Fruit fly (Drosophila melanogaster) whole organism, embryonic: ENCODE data around the gene cort.

Experiments used
- Abd-B ChIP-seq: fragments of 200-800 bp; sonication (Bioruptor generic); optimal IDR thresholded peaks from 2 replicates; lab custom pipeline; 2018; ENCODE audit warnings: missing biosample characterization, mild to moderate bottlenecking, missing genetic modification characterization, moderate library complexity
- Aef1 ChIP-seq: fragments of 200-800 bp; sonication (Bioruptor generic); IDR thresholded peaks from 3 replicates; pipeline ENCODE4 v1.3.6; 2022; ENCODE audit warnings: missing biosample characterization, missing genetic modification characterization
- Bgb ChIP-seq: fragments of 200-800 bp; sonication (Bioruptor generic); IDR thresholded peaks from 2 replicates; pipeline ENCODE4 v1.3.6; 2022; ENCODE audit warnings: missing biosample characterization, missing genetic modification characterization; ENCODE audit not compliant: partially characterized antibody
- CG10147 ChIP-seq: fragments of 200-800 bp; sonication (Bioruptor generic); optimal IDR thresholded peaks from 2 replicates; lab custom pipeline; 2019; ENCODE audit warnings: missing biosample characterization, mild to moderate bottlenecking, missing genetic modification characterization, moderate library complexity
- CG10321 ChIP-seq: fragments of 200-800 bp; sonication (Bioruptor generic); IDR thresholded peaks from 2 replicates; pipeline ENCODE4 v1.3.6; 2022; ENCODE audit warnings: missing biosample characterization, missing genetic modification characterization
- CG11247 ChIP-seq: fragments of 200-800 bp; sonication (Bioruptor generic); IDR thresholded peaks from 2 replicates; pipeline ENCODE4 v1.3.6; 2022; ENCODE audit warnings: missing biosample characterization, missing genetic modification characterization
- CG11696 ChIP-seq: fragments of 200-800 bp; sonication (Bioruptor generic); IDR thresholded peaks from 2 replicates; pipeline ENCODE4 v1.3.6; 2022; ENCODE audit warnings: missing biosample characterization, missing genetic modification characterization
- CG12155 ChIP-seq: fragments of 200-800 bp; sonication (Bioruptor generic); optimal IDR thresholded peaks from 3 replicates; lab custom pipeline; 2016; ENCODE audit warnings: missing biosample characterization, missing genetic modification characterization
- CG12769 ChIP-seq: fragments of 200-800 bp; sonication (Bioruptor generic); optimal IDR thresholded peaks from 2 replicates; lab custom pipeline; 2019; ENCODE audit warnings: missing biosample characterization, mild to moderate bottlenecking, missing genetic modification characterization, moderate library complexity
- CG13894 ChIP-seq: fragments of 200-800 bp; sonication (Bioruptor generic); optimal IDR thresholded peaks from 3 replicates; lab custom pipeline; 2018; ENCODE audit warnings: missing biosample characterization, mild to moderate bottlenecking, missing genetic modification characterization, moderate library complexity
- CG14667 ChIP-seq: fragments of 200-800 bp; sonication (Bioruptor generic); IDR thresholded peaks from 2 replicates; pipeline ENCODE4 v1.3.6; 2022; ENCODE audit warnings: missing biosample characterization, missing genetic modification characterization
- CG1792 ChIP-seq: fragments of 200-800 bp; sonication (Bioruptor generic); optimal IDR thresholded peaks from 2 replicates; lab custom pipeline; 2016; ENCODE audit warnings: missing biosample characterization, missing genetic modification characterization
- CG4360 ChIP-seq: fragments of 200-800 bp; sonication (Bioruptor generic); IDR thresholded peaks from 2 replicates; pipeline ENCODE4 v1.3.6; 2022; ENCODE audit warnings: missing biosample characterization, missing genetic modification characterization
- CG6272 ChIP-seq: fragments of 200-800 bp; sonication (Bioruptor generic); IDR thresholded peaks from 2 replicates; pipeline ENCODE4 v1.3.6; 2022; ENCODE audit warnings: missing biosample characterization, missing genetic modification characterization
- CG7357 ChIP-seq: fragments of 200-800 bp; sonication (Bioruptor generic); IDR thresholded peaks from 3 replicates; pipeline ENCODE4 v1.3.6; 2022; ENCODE audit warnings: missing biosample characterization, missing genetic modification characterization
- CG7745 ChIP-seq: fragments of 200-800 bp; sonication (Bioruptor generic); optimal IDR thresholded peaks from 2 replicates; lab custom pipeline; 2018; ENCODE audit warnings: missing biosample characterization, mild to moderate bottlenecking, missing genetic modification characterization, moderate library complexity
- CG8089 ChIP-seq: fragments of 200-800 bp; sonication (Bioruptor generic); optimal IDR thresholded peaks from 3 replicates; lab custom pipeline; 2016; ENCODE audit warnings: missing biosample characterization, missing genetic modification characterization
- CrebB ChIP-seq: fragments of 200-800 bp; sonication (Bioruptor generic); optimal IDR thresholded peaks from 3 replicates; lab custom pipeline; 2018; ENCODE audit warnings: missing biosample characterization, mild to moderate bottlenecking, missing genetic modification characterization
- Dll ChIP-seq: fragments of 200-800 bp; sonication (Bioruptor generic); IDR thresholded peaks from 4 replicates; pipeline ENCODE4 v1.3.6; 2022; ENCODE audit warnings: missing biosample characterization, missing genetic modification characterization; ENCODE audit not compliant: partially characterized antibody
- Doc2 ChIP-seq: fragments of 200-800 bp; sonication (Bioruptor generic); IDR thresholded peaks from 2 replicates; pipeline ENCODE4 v1.3.6; 2022; ENCODE audit warnings: missing biosample characterization, missing genetic modification characterization
- Ets65A ChIP-seq: fragments of 200-800 bp; sonication (Bioruptor generic); peaks from one replicate; lab custom pipeline; 2016; ENCODE audit warnings: missing biosample characterization, missing genetic modification characterization
- Fer2 ChIP-seq: fragments of 200-800 bp; sonication (Bioruptor generic); optimal IDR thresholded peaks from 2 replicates; lab custom pipeline; 2018; ENCODE audit warnings: missing biosample characterization, mild to moderate bottlenecking, missing genetic modification characterization, moderate library complexity
- Gug ChIP-seq: fragments of 200-800 bp; sonication (Bioruptor generic); IDR thresholded peaks from 4 replicates; pipeline ENCODE4 v1.3.6; 2022; ENCODE audit warnings: missing biosample characterization, missing genetic modification characterization
- H15 ChIP-seq: fragments of 200-800 bp; sonication (Bioruptor generic); IDR thresholded peaks from 3 replicates; pipeline ENCODE4 v1.3.6; 2022; ENCODE audit warnings: missing biosample characterization, missing genetic modification characterization
- HmgZ ChIP-seq: fragments of 200-800 bp; sonication (Bioruptor generic); optimal IDR thresholded peaks from 2 replicates; lab custom pipeline; 2018; ENCODE audit warnings: missing biosample characterization, mild to moderate bottlenecking, missing genetic modification characterization
- Hmx ChIP-seq: fragments of 200-800 bp; sonication (Bioruptor generic); optimal IDR thresholded peaks from 2 replicates; lab custom pipeline; 2016; ENCODE audit warnings: missing biosample characterization, missing genetic modification characterization
- NFAT ChIP-seq: fragments of 200-800 bp; sonication (Bioruptor generic); IDR thresholded peaks from 2 replicates; pipeline ENCODE4 v1.3.6; 2022; ENCODE audit warnings: missing biosample characterization, missing genetic modification characterization
- Oaz ChIP-seq: fragments of 200-800 bp; sonication (Bioruptor generic); IDR thresholded peaks from 2 replicates; pipeline ENCODE4 v1.3.6; 2022; ENCODE audit warnings: missing biosample characterization, missing genetic modification characterization
- Scr ChIP-seq: fragments of 200-800 bp; sonication (Bioruptor generic); IDR thresholded peaks from 2 replicates; pipeline ENCODE4 v1.3.6; 2022; ENCODE audit warnings: missing biosample characterization, missing genetic modification characterization; ENCODE audit not compliant: partially characterized antibody
- Spps ChIP-seq: fragments of 200-800 bp; sonication (Bioruptor generic); optimal IDR thresholded peaks from 2 replicates; lab custom pipeline; 2018; ENCODE audit warnings: missing biosample characterization, mild to moderate bottlenecking, missing genetic modification characterization
- Trl ChIP-seq, 3 experiments: fragments of >200 bp in 2 of 3; fragments of 200-800 bp in 1 of 3; sonication (Bioruptor generic) in 1 of 3; optimal IDR thresholded peaks; 2 replicates in 1 of 3; 3 replicates in 2 of 3; lab custom pipeline; 2016 to 2017; ENCODE audit warnings: missing biosample characterization in 1 of 3, missing genetic modification characterization in 1 of 3
- YL-1 ChIP-seq: fragments of 200-800 bp; sonication (Bioruptor generic); optimal IDR thresholded peaks from 3 replicates; lab custom pipeline; 2017; ENCODE audit warnings: missing biosample characterization, mild to moderate bottlenecking, missing genetic modification characterization
- al ChIP-seq: fragments of 200-800 bp; sonication (Bioruptor generic); IDR thresholded peaks from 2 replicates; pipeline ENCODE4 v1.3.6; 2022; ENCODE audit warnings: missing biosample characterization, missing genetic modification characterization
- aop ChIP-seq: fragments of 200-800 bp; sonication (Bioruptor generic); IDR thresholded peaks from 2 replicates; pipeline ENCODE4 v1.3.6; 2022; ENCODE audit warnings: missing biosample characterization, missing genetic modification characterization
- ato ChIP-seq: fragments of 200-800 bp; sonication (Bioruptor generic); IDR thresholded peaks from 2 replicates; pipeline ENCODE4 v1.3.6; 2022; ENCODE audit warnings: missing biosample characterization, missing genetic modification characterization; ENCODE audit not compliant: partially characterized antibody
- bcd ChIP-seq: fragments of 200-800 bp; sonication (Bioruptor generic); optimal IDR thresholded peaks from 2 replicates; lab custom pipeline; 2017; ENCODE audit warnings: missing biosample characterization, mild to moderate bottlenecking, missing genetic modification characterization
- br ChIP-seq: fragments of >200 bp; optimal IDR thresholded peaks from 2 replicates; lab custom pipeline; 2017
- cg ChIP-seq: fragments of 200-800 bp; sonication (Bioruptor generic); optimal IDR thresholded peaks from 3 replicates; lab custom pipeline; 2019; ENCODE audit warnings: missing biosample characterization, mild to moderate bottlenecking, missing genetic modification characterization, moderate library complexity
- eve ChIP-seq, 2 experiments: fragments of >200 bp; optimal IDR thresholded peaks; 2 replicates each; lab custom pipeline; 2017; ENCODE audit warnings: missing biosample characterization in 2 of 2, missing genetic modification characterization in 2 of 2
- ftz-f1 ChIP-seq: fragments of 200-800 bp; sonication (Bioruptor generic); optimal IDR thresholded peaks from 2 replicates; lab custom pipeline; 2016; ENCODE audit warnings: missing biosample characterization, missing genetic modification characterization
- h ChIP-seq: fragments of >200 bp; optimal IDR thresholded peaks from 2 replicates; lab custom pipeline; 2017
- kah ChIP-seq: fragments of 200-800 bp; sonication (Bioruptor generic); optimal IDR thresholded peaks from 2 replicates; lab custom pipeline; 2018; ENCODE audit warnings: missing biosample characterization, mild to moderate bottlenecking, missing genetic modification characterization
- lov ChIP-seq, 2 experiments: fragments of 200-800 bp in 1 of 2; fragments of >200 bp in 1 of 2; sonication (Bioruptor generic) in 1 of 2; IDR thresholded peaks in 1 of 2; optimal IDR thresholded peaks in 1 of 2; 2 replicates in 1 of 2; 3 replicates in 1 of 2; pipeline versions ENCODE4 v1.3.6 to Lab custom; 2017 to 2022; ENCODE audit warnings: missing biosample characterization in 1 of 2, missing genetic modification characterization in 1 of 2
- luna ChIP-seq: fragments of 200-800 bp; sonication (Bioruptor generic); optimal IDR thresholded peaks from 2 replicates; lab custom pipeline; 2016; ENCODE audit warnings: missing biosample characterization, missing genetic modification characterization
- mam ChIP-seq: fragments of 200-800 bp; sonication (Bioruptor generic); optimal IDR thresholded peaks from 3 replicates; lab custom pipeline; 2016; ENCODE audit warnings: missing biosample characterization, missing genetic modification characterization
- mirr ChIP-seq: fragments of 200-800 bp; sonication (Bioruptor generic); optimal IDR thresholded peaks from 3 replicates; lab custom pipeline; 2018; ENCODE audit warnings: missing biosample characterization, mild to moderate bottlenecking, missing genetic modification characterization
- nerfin-2 ChIP-seq: fragments of 200-800 bp; sonication (Bioruptor generic); IDR thresholded peaks from 2 replicates; pipeline ENCODE4 v1.3.6; 2022; ENCODE audit warnings: missing biosample characterization, missing genetic modification characterization; ENCODE audit not compliant: partially characterized antibody
- scrt ChIP-seq: fragments of 200-800 bp; sonication (Bioruptor generic); optimal IDR thresholded peaks from 2 replicates; lab custom pipeline; 2018; ENCODE audit warnings: missing biosample characterization, mild to moderate bottlenecking, missing genetic modification characterization, moderate library complexity
- sima ChIP-seq: fragments of 200-800 bp; sonication (Bioruptor generic); optimal IDR thresholded peaks from 2 replicates; lab custom pipeline; 2016; ENCODE audit warnings: missing biosample characterization, missing genetic modification characterization
- slou ChIP-seq: fragments of 200-800 bp; sonication (Bioruptor generic); optimal IDR thresholded peaks from 3 replicates; lab custom pipeline; 2016; ENCODE audit warnings: missing biosample characterization, missing genetic modification characterization
- tio ChIP-seq: fragments of 200-800 bp; sonication (Bioruptor generic); optimal IDR thresholded peaks from 2 replicates; lab custom pipeline; 2017; ENCODE audit warnings: missing biosample characterization, missing genetic modification characterization, inconsistent platforms
- trh ChIP-seq: fragments of 200-800 bp; sonication (Bioruptor generic); optimal IDR thresholded peaks from 2 replicates; lab custom pipeline; 2016; ENCODE audit warnings: missing biosample characterization, missing genetic modification characterization

The cort gene

DNA sequence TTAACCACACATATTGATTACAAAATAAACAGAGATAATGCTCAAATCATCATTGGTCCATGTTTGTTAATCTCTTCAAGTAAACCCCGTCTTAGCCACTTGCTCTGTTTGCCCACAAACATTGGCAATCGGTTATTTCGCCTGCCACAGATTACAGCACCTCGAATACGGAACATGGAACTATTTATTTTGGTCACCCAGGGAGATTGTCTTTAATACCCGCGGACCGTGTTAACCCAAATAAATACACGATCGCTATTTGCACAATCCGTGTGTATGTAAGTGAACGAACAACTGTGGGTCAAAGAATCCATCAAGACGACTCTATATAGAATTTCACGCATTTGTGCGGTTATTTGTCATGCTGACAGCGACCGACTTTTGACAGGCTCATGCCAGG, 24.3 kb upstream of the cort start (continued):
- TF ChIP-seq tio (GFP tag; lab: Kevin White, UChicago) (peak; percentile 3), CG12769 (tag; lab: Kevin White, UChicago) (peak; percentile 45), scrt (no peak), lov (optimal IDR thresholded peaks at IDR 0.05; lab: Kevin White, UChicago) (no peak), lov (GFP tag; IDR thresholded peaks at IDR 0.05; lab: Robert Waterston, UW) (0 out of 3 replicates have a peak, but pooled peaks have one; percentile 59), br (lab: Kevin White, UChicago) (no peak), CG10147 (GFP tag; lab: Kevin White, UChicago) (no peak), Fer2 (tag; lab: Kevin White, UChicago) (no peak), Spps (tag; lab: Kevin White, UChicago) (no peak), Hmx (GFP tag; lab: Kevin White, UChicago) (no peak), CG14667 (no peak), mam (GFP tag; lab: Kevin White, UChicago) (no peak), H15 (no peak), HmgZ (tag; lab: Kevin White, UChicago) (no peak), ftz-f1 (GFP tag; lab: Kevin White, UChicago) (no peak), luna (GFP tag; lab: Kevin White, UChicago) (no peak), NFAT (GFP tag; lab: Robert Waterston, UW) (no peak), CG6272 (GFP tag; lab: Robert Waterston, UW) (no peak), CG7357 (GFP tag; lab: Robert Waterston, UW) (no peak), Ets65A (GFP tag; lab: Kevin White, UChicago) (no peak), cg (GFP tag; lab: Kevin White, UChicago) (no peak), Aef1 (GFP tag; lab: Robert Waterston, UW) (no peak), CG12155 (GFP tag; lab: Kevin White, UChicago) (no peak), Oaz (no peak), Doc2 (GFP tag; lab: Robert Waterston, UW) (no peak), mirr (GFP tag; lab: Kevin White, UChicago) (peak; percentile 50), aop (GFP tag; lab: Robert Waterston, UW) (no peak), Dll (GFP tag; lab: Robert Waterston, UW) (no peak), sima (GFP tag; lab: Kevin White, UChicago) (no peak), Scr (no peak), CG7745 (peak; percentile 74), Abd-B (GFP tag; lab: Kevin White, UChicago) (no peak), al (GFP tag; lab: Robert Waterston, UW) (no peak), ato (GFP tag; lab: Robert Waterston, UW) (no peak), Gug (GFP tag; lab: Robert Waterston, UW) (no peak), eve (GFP tag; optimal IDR thresholded peaks at IDR 0.05; lab: Kevin White, UChicago) (peak in 1 of 2 experiments; percentile 38), kah (GFP tag; lab: Kevin White, UChicago) (no peak), CG11696 (GFP tag; lab: Robert Waterston, UW) (no peak), CG4360 (GFP tag; lab: Robert Waterston, UW) (peak; percentile 45), CG10321 (no peak), YL-1 (no peak), bcd (GFP tag; lab: Kevin White, UChicago) (peak; percentile 3), trh (GFP tag; lab: Kevin White, UChicago) (no peak), nerfin-2 (GFP tag; lab: Robert Waterston, UW) (no peak), CG11247 (no peak), h (lab: Kevin White, UChicago) (no peak), CG1792 (GFP tag; lab: Kevin White, UChicago) (peak; percentile 44), CrebB (tag; lab: Kevin White, UChicago) (peak; percentile 24), CG13894 (no peak), slou (no peak), Bgb (GFP tag; lab: Robert Waterston, UW) (no peak), Trl (optimal IDR thresholded peaks at IDR 0.05; lab: Kevin White, UChicago) (no peak), Trl (GFP tag; optimal IDR thresholded peaks at IDR 0.05; lab: Kevin White, UChicago) (peak; percentile 61), CG8089 (GFP tag; lab: Kevin White, UChicago) (peak; percentile 66)
